Fruit fly (Drosophila melanogaster): ENCODE data around the gene Ldsdh1.

Ldsdh1 gene

dm6 chrX:8061392-8062179 lies 19.8 kb downstream of the Ldsdh1 start, which contains the start of gene mys (continued):
- TF ChIP-seq HLH106 (tag; optimal IDR thresholded peaks at IDR 0.05) (peak; percentile 26), Vsx2 (GFP tag; optimal IDR thresholded peaks at IDR 0.05; ENCODE audit: partially characterized antibody) (no peak), CG32264 (GFP tag; optimal IDR thresholded peaks at IDR 0.05) (no peak), foxo (GFP tag; optimal IDR thresholded peaks at IDR 0.05) (peak in 1 of 2 experiments; percentile 67)

- TF ChIP-seq dl (GFP tag; optimal IDR thresholded peaks at IDR 0.05; ENCODE audit: insufficient read depth in 1 of 2, partially characterized antibody in 2 of 2) (peak; percentile 91 to 92), fru (GFP tag; optimal IDR thresholded peaks at IDR 0.05) (peak; percentile 33), h (GFP tag; optimal IDR thresholded peaks at IDR 0.05) (peak; percentile 91), Mio (GFP tag; optimal IDR thresholded peaks at IDR 0.05) (no peak), N (GFP tag; optimal IDR thresholded peaks at IDR 0.05) (peak; percentile 99), Hr83 (GFP tag; optimal IDR thresholded peaks at IDR 0.05; ENCODE audit: poor library complexity, severe bottlenecking) (peak; percentile 29), Sp1 (GFP tag; optimal IDR thresholded peaks at IDR 0.05) (peak; percentile 34), Abd-B (GFP tag; optimal IDR thresholded peaks at IDR 0.05) (peak; percentile 50), woc (GFP tag; optimal IDR thresholded peaks at IDR 0.05) (no peak), sage (GFP tag; optimal IDR thresholded peaks at IDR 0.05) (peak; percentile 23), sv (GFP tag; optimal IDR thresholded peaks at IDR 0.05) (no peak), Dif (GFP tag; optimal IDR thresholded peaks at IDR 0.05; ENCODE audit: partially characterized antibody) (peak; percentile 93), Hr78 (GFP tag; optimal IDR thresholded peaks at IDR 0.05) (peak; percentile 65), Vsx2 (GFP tag; optimal IDR thresholded peaks at IDR 0.05; ENCODE audit: partially characterized antibody) (peak; percentile 84), CrebA (GFP tag; optimal IDR thresholded peaks at IDR 0.05; ENCODE audit: borderline replicate concordance) (peak; percentile 50)
Measured at dm6 chrX:8060921-8061270, 20.5 kb downstream of the Ldsdh1 start.

dm6 chrX:8060148-8060920 lies 21.1 kb downstream of the Ldsdh1 start:
- TF ChIP-seq psq (GFP tag; optimal IDR thresholded peaks at IDR 0.05), result peak; percentile 72
- peak; percentile 83 for TF ChIP-seq jim (GFP tag; optimal IDR thresholded peaks at IDR 0.05)
- TF ChIP-seq tai (GFP tag; optimal IDR thresholded peaks at IDR 0.05), result no peak
- TF ChIP-seq Hr78 (GFP tag; optimal IDR thresholded peaks at IDR 0.05), result no peak
- no peak for TF ChIP-seq Hr83 (GFP tag; optimal IDR thresholded peaks at IDR 0.05; ENCODE audit: poor library complexity, severe bottlenecking)
- TF ChIP-seq Rel (GFP tag; optimal IDR thresholded peaks at IDR 0.05), result no peak
- peak; percentile 11 for TF ChIP-seq Rel (tag; optimal IDR thresholded peaks at IDR 0.05)
- peak; percentile 92 for TF ChIP-seq fru (GFP tag; optimal IDR thresholded peaks at IDR 0.05)
- no peak for TF ChIP-seq lola (GFP tag; optimal IDR thresholded peaks at IDR 0.05)

- TF ChIP-seq fru (GFP tag; optimal IDR thresholded peaks at IDR 0.05), result no peak
- no peak for TF ChIP-seq Rel (GFP tag; optimal IDR thresholded peaks at IDR 0.05)
- no peak for TF ChIP-seq Rel (tag; optimal IDR thresholded peaks at IDR 0.05)
- no peak for TF ChIP-seq Myc (optimal IDR thresholded peaks at IDR 0.05)
- TF ChIP-seq GATAd (GFP tag; optimal IDR thresholded peaks at IDR 0.05), result no peak
- TF ChIP-seq jim (GFP tag; optimal IDR thresholded peaks at IDR 0.05), result no peak
- no peak for TF ChIP-seq sv (GFP tag; optimal IDR thresholded peaks at IDR 0.05)
- no peak for TF ChIP-seq Hr78 (GFP tag; optimal IDR thresholded peaks at IDR 0.05)
- no peak for TF ChIP-seq Hnf4 (GFP tag; optimal IDR thresholded peaks at IDR 0.05)
- TF ChIP-seq Sp1 (GFP tag; optimal IDR thresholded peaks at IDR 0.05), result no peak
- TF ChIP-seq Dif (GFP tag; optimal IDR thresholded peaks at IDR 0.05; ENCODE audit: partially characterized antibody), result no peak
- no peak for TF ChIP-seq Hr83 (GFP tag; optimal IDR thresholded peaks at IDR 0.05; ENCODE audit: poor library complexity, severe bottlenecking)
- TF ChIP-seq pan (optimal IDR thresholded peaks at IDR 0.05), result no peak
- TF ChIP-seq psq (GFP tag; optimal IDR thresholded peaks at IDR 0.05), result no peak
Measured at dm6 chrX:8059629-8060028, 21.8 kb downstream of the Ldsdh1 start.

- TF ChIP-seq Abd-B (GFP tag; optimal IDR thresholded peaks at IDR 0.05) (no peak), Rel (GFP tag; optimal IDR thresholded peaks at IDR 0.05) (peak; percentile 22), Rel (tag; optimal IDR thresholded peaks at IDR 0.05) (peak; percentile 85), brk (GFP tag; optimal IDR thresholded peaks at IDR 0.05) (peak; percentile 70), br (GFP tag; optimal IDR thresholded peaks at IDR 0.05) (peak; percentile 23), CrebA (GFP tag; optimal IDR thresholded peaks at IDR 0.05; ENCODE audit: borderline replicate concordance) (peak; percentile 77), fru (GFP tag; optimal IDR thresholded peaks at IDR 0.05) (peak; percentile 37), sage (GFP tag; optimal IDR thresholded peaks at IDR 0.05) (no peak), Hr78 (GFP tag; optimal IDR thresholded peaks at IDR 0.05) (no peak), sv (GFP tag; optimal IDR thresholded peaks at IDR 0.05) (no peak), woc (GFP tag; optimal IDR thresholded peaks at IDR 0.05) (no peak), HLH106 (tag; optimal IDR thresholded peaks at IDR 0.05) (no peak), Dif (GFP tag; optimal IDR thresholded peaks at IDR 0.05; ENCODE audit: partially characterized antibody) (peak; percentile 23), Dfd (GFP tag; optimal IDR thresholded peaks at IDR 0.05) (no peak), rgr (GFP tag; optimal IDR thresholded peaks at IDR 0.05) (peak; percentile 33), h (GFP tag; optimal IDR thresholded peaks at IDR 0.05) (peak; percentile 78), dmrt93B (GFP tag; optimal IDR thresholded peaks at IDR 0.05) (no peak), Myc (optimal IDR thresholded peaks at IDR 0.05) (no peak), usp (GFP tag; optimal IDR thresholded peaks at IDR 0.05) (no peak), lola (GFP tag; optimal IDR thresholded peaks at IDR 0.05) (no peak), jim (GFP tag; optimal IDR thresholded peaks at IDR 0.05) (no peak), dsf (GFP tag; optimal IDR thresholded peaks at IDR 0.05; ENCODE audit: borderline replicate concordance) (no peak), Sp1 (GFP tag; optimal IDR thresholded peaks at IDR 0.05) (peak; percentile 13), CG32264 (GFP tag; optimal IDR thresholded peaks at IDR 0.05) (no peak), pan (optimal IDR thresholded peaks at IDR 0.05) (no peak), foxo (GFP tag; optimal IDR thresholded peaks at IDR 0.05) (peak; percentile 6 to 20)
Measured at dm6 chrX:8058446-8058900, 22.9 kb downstream of the Ldsdh1 start.
